Fruit fly (Drosophila melanogaster): ENCODE measurements around the gene CG6793.

CG6793 gene

dm6 chr3L:12062788-12063218 lies 20.6 kb downstream of the CG6793 start (continued):
- TF ChIP-seq CG18262 (tag; optimal IDR thresholded peaks at IDR 0.05) (peak; percentile 57), CG12942 (GFP tag; optimal IDR thresholded peaks at IDR 0.05) (no peak), nom (GFP tag; optimal IDR thresholded peaks at IDR 0.05) (peak; percentile 14), Nf-YC (tag; optimal IDR thresholded peaks at IDR 0.05) (no peak), Spps (tag; optimal IDR thresholded peaks at IDR 0.05) (peak; percentile 52), otp (GFP tag; IDR thresholded peaks at IDR 0.05) (peak; percentile 66; the same call in 1 of the 3 replicates), CG2120 (GFP tag; optimal IDR thresholded peaks at IDR 0.05) (no peak), BtbVII (GFP tag; optimal IDR thresholded peaks at IDR 0.05) (no peak), CG8089 (GFP tag; optimal IDR thresholded peaks at IDR 0.05) (no peak), Nf-YA (GFP tag; IDR thresholded peaks at IDR 0.05) (no peak), Elba2 (GFP tag; optimal IDR thresholded peaks at IDR 0.05) (no peak), btn (GFP tag; optimal IDR thresholded peaks at IDR 0.05) (peak; percentile 45), Doc3 (GFP tag; IDR thresholded peaks at IDR 0.05; ENCODE audit: partially characterized antibody) (no peak), CG12659 (GFP tag; optimal IDR thresholded peaks at IDR 0.05) (no peak), ewg (GFP tag; optimal IDR thresholded peaks at IDR 0.05) (no peak), PHDP (tag; optimal IDR thresholded peaks at IDR 0.05) (peak; percentile 31), Hmr (GFP tag; optimal IDR thresholded peaks at IDR 0.05) (no peak), zf30C (GFP tag; optimal IDR thresholded peaks at IDR 0.05) (no peak), CG14441 (GFP tag; IDR thresholded peaks at IDR 0.05) (0 out of 2 replicates have a peak, but pooled peaks have one; percentile 21), sisA (GFP tag; IDR thresholded peaks at IDR 0.05) (peak; percentile 45; the same call in 1 of the 2 replicates), CG6254 (GFP tag; optimal IDR thresholded peaks at IDR 0.05) (peak; percentile 34), D (optimal IDR thresholded peaks at IDR 0.05) (no peak), D (GFP tag; optimal IDR thresholded peaks at IDR 0.05) (peak; percentile 41), da (GFP tag; optimal IDR thresholded peaks at IDR 0.05) (no peak), pros (GFP tag; optimal IDR thresholded peaks at IDR 0.05) (no peak), CG4360 (GFP tag; IDR thresholded peaks at IDR 0.05) (peak; percentile 63; the same call in 1 of the 2 replicates), Ravus (GFP tag; IDR thresholded peaks at IDR 0.05) (no peak), sim (GFP tag; IDR thresholded peaks at IDR 0.05) (peak; percentile 49; the same call in 1 of the 2 replicates), E2f1 (GFP tag; IDR thresholded peaks at IDR 0.05) (no peak), Hey (tag; optimal IDR thresholded peaks at IDR 0.05) (no peak), H15 (GFP tag; IDR thresholded peaks at IDR 0.05) (0 out of 3 replicates have a peak, but pooled peaks have one; percentile 38), CG1024 (GFP tag; IDR thresholded peaks at IDR 0.05) (peak; percentile 53; the same call in 1 of the 2 replicates), CG3726 (GFP tag; IDR thresholded peaks at IDR 0.05) (no peak), ttk (GFP tag; IDR thresholded peaks at IDR 0.05) (no peak), wdn (GFP tag; IDR thresholded peaks at IDR 0.05) (no peak), Atf-2 (GFP tag; optimal IDR thresholded peaks at IDR 0.05) (peak; percentile 43), esg (GFP tag; conservative IDR thresholded peaks at IDR 0.05) (no peak), al (GFP tag; IDR thresholded peaks at IDR 0.05) (no peak), CG17186 (GFP tag; optimal IDR thresholded peaks at IDR 0.05) (peak; percentile 12), Sry-δ (GFP tag; optimal IDR thresholded peaks at IDR 0.05) (peak; percentile 10), ash1 (GFP tag; optimal IDR thresholded peaks at IDR 0.05) (no peak), gfzf (GFP tag; optimal IDR thresholded peaks at IDR 0.05) (no peak), pb (GFP tag; optimal IDR thresholded peaks at IDR 0.05) (no peak), CG10147 (GFP tag; optimal IDR thresholded peaks at IDR 0.05) (no peak), CG13894 (tag; optimal IDR thresholded peaks at IDR 0.05) (no peak), Hr51 (GFP tag; optimal IDR thresholded peaks at IDR 0.05) (no peak), gsb (GFP tag; IDR thresholded peaks at IDR 0.05) (no peak), Eip74EF (GFP tag; optimal IDR thresholded peaks at IDR 0.05) (no peak), CG7357 (GFP tag; IDR thresholded peaks at IDR 0.05) (peak; percentile 20; the same call in 1 of the 3 replicates), CG32772 (GFP tag; IDR thresholded peaks at IDR 0.05) (peak; percentile 33; the same call in 1 of the 2 replicates), CG14965 (GFP tag; optimal IDR thresholded peaks at IDR 0.05; ENCODE audit: borderline replicate concordance) (no peak)
